Worm (Caenorhabditis elegans) whole organism, early embryonic: Measurements from ENCODE around the gene C08B6.11.

ENCODE experiments used
- ceh-36 ChIP-seq: sonication (generic microtip); optimal IDR thresholded peaks from 2 replicates; lab custom pipeline; 2016; ENCODE audit warnings: missing genetic modification characterization, inconsistent platforms, missing compliant biosample characterization
- hmbx-1 ChIP-seq: sonication (generic microtip); optimal IDR thresholded peaks from 2 replicates; lab custom pipeline; 2016; ENCODE audit warnings: mild to moderate bottlenecking, missing genetic modification characterization, missing compliant biosample characterization
- sea-1 ChIP-seq: fragments of 200-800 bp; sonication (Bioruptor generic); conservative IDR thresholded peaks from 2 replicates; pipeline ENCODE4 v1.3.6; 2022; ENCODE audit warnings: missing genetic modification characterization, missing compliant biosample characterization

ce11 chrV:10146787-10147186 is 39.4 kb downstream of the C08B6.11 start:
- TF ChIP-seq hmbx-1 (tag; lab: Kevin White, UChicago) (no peak), sea-1 (GFP tag; lab: Robert Waterston, UW) (no peak), ceh-36 (tag; lab: Kevin White, UChicago) (no peak)
